Fruit fly (Drosophila melanogaster) whole organism, embryonic: ENCODE results near the gene Spec2.

Source experiments
- ATbp ChIP-seq: fragments of 200-800 bp; sonication (Bioruptor generic); optimal IDR thresholded peaks from 2 replicates; lab custom pipeline; 2017; ENCODE audit warnings: missing biosample characterization, mild to moderate bottlenecking, missing genetic modification characterization, missing genetic modification reagents
- B-H1 ChIP-seq: fragments of 200-800 bp; sonication (Bioruptor generic); IDR thresholded peaks from 3 replicates; pipeline ENCODE4 v1.3.6; 2022; ENCODE audit warnings: missing biosample characterization, missing genetic modification characterization
- B-H2 ChIP-seq: fragments of 200-800 bp; sonication (Bioruptor generic); optimal IDR thresholded peaks from 2 replicates; lab custom pipeline; 2018; ENCODE audit warnings: missing biosample characterization, mild to moderate bottlenecking, missing genetic modification characterization
- C15 ChIP-seq: fragments of 200-800 bp; sonication (Bioruptor generic); IDR thresholded peaks from 3 replicates; pipeline ENCODE4 v1.3.6; 2022; ENCODE audit warnings: missing biosample characterization, missing genetic modification characterization
- CG10565 ChIP-seq: fragments of 200-800 bp; sonication (Bioruptor generic); optimal IDR thresholded peaks from 3 replicates; lab custom pipeline; 2016; ENCODE audit warnings: missing biosample characterization, mild to moderate bottlenecking, missing genetic modification characterization
- CG12071 ChIP-seq: fragments of 200-800 bp; sonication (Bioruptor generic); optimal IDR thresholded peaks from 3 replicates; lab custom pipeline; 2018; ENCODE audit warnings: missing biosample characterization, mild to moderate bottlenecking, missing genetic modification characterization
- CG12236 ChIP-seq: fragments of 200-800 bp; sonication (Bioruptor generic); optimal IDR thresholded peaks from 2 replicates; lab custom pipeline; 2016; ENCODE audit warnings: missing biosample characterization, missing genetic modification characterization
- CG12391 ChIP-seq: fragments of 200-800 bp; sonication (Bioruptor generic); optimal IDR thresholded peaks from 3 replicates; lab custom pipeline; 2018; ENCODE audit warnings: missing biosample characterization, mild to moderate bottlenecking, missing genetic modification characterization, moderate library complexity
- CG14014 ChIP-seq: fragments of 200-800 bp; sonication (Bioruptor generic); IDR thresholded peaks from 2 replicates; pipeline ENCODE4 v1.3.6; 2022; ENCODE audit warnings: missing biosample characterization, missing genetic modification characterization
- CG15479 ChIP-seq: fragments of 200-800 bp; sonication (Bioruptor generic); optimal IDR thresholded peaks from 3 replicates; lab custom pipeline; 2019; ENCODE audit warnings: missing biosample characterization, mild to moderate bottlenecking, missing genetic modification characterization, moderate library complexity
- CG17328 ChIP-seq: fragments of 200-800 bp; sonication (Bioruptor generic); IDR thresholded peaks from 2 replicates; pipeline ENCODE4 v1.3.6; 2022; ENCODE audit warnings: missing biosample characterization, missing genetic modification characterization
- CG2712 ChIP-seq: fragments of 200-800 bp; optimal IDR thresholded peaks from 3 replicates; lab custom pipeline; 2019; ENCODE audit warnings: missing biosample characterization, mild to moderate bottlenecking, missing genetic modification characterization, moderate library complexity
- CG3281 ChIP-seq: fragments of 200-800 bp; sonication (Bioruptor generic); optimal IDR thresholded peaks from 3 replicates; lab custom pipeline; 2017; ENCODE audit warnings: missing biosample characterization, mild to moderate bottlenecking, missing genetic modification characterization
- CG33213 ChIP-seq: fragments of 200-800 bp; sonication (Bioruptor generic); optimal IDR thresholded peaks from 3 replicates; lab custom pipeline; 2016; ENCODE audit warnings: missing biosample characterization, missing genetic modification characterization
- CG42726 ChIP-seq: fragments of 200-800 bp; sonication (Bioruptor generic); IDR thresholded peaks from 2 replicates; pipeline ENCODE4 v1.3.6; 2022; ENCODE audit warnings: missing biosample characterization, missing genetic modification characterization; ENCODE audit not compliant: partially characterized antibody
- CG4707 ChIP-seq: fragments of 200-800 bp; sonication (Bioruptor generic); optimal IDR thresholded peaks from 2 replicates; lab custom pipeline; 2018; ENCODE audit warnings: missing biosample characterization, mild to moderate bottlenecking, missing genetic modification characterization, moderate library complexity
- CG5245 ChIP-seq: fragments of 200-800 bp; sonication (Bioruptor generic); optimal IDR thresholded peaks from 3 replicates; lab custom pipeline; 2016; ENCODE audit warnings: missing biosample characterization, missing genetic modification characterization
- CG7556 ChIP-seq: fragments of 200-800 bp; sonication (Bioruptor generic); optimal IDR thresholded peaks from 2 replicates; lab custom pipeline; 2017; ENCODE audit warnings: missing biosample characterization, mild to moderate bottlenecking, missing genetic modification characterization
- CG9609 ChIP-seq: fragments of 200-800 bp; sonication (Bioruptor generic); optimal IDR thresholded peaks from 3 replicates; lab custom pipeline; 2016; ENCODE audit warnings: missing biosample characterization, missing genetic modification characterization
- Chrac-16 ChIP-seq: fragments of 200-800 bp; sonication (Bioruptor generic); optimal IDR thresholded peaks from 3 replicates; lab custom pipeline; 2016; ENCODE audit warnings: missing biosample characterization, missing genetic modification characterization
- D19A ChIP-seq: fragments of 200-800 bp; optimal IDR thresholded peaks from 3 replicates; lab custom pipeline; 2019; ENCODE audit warnings: missing biosample characterization, mild to moderate bottlenecking, missing genetic modification characterization, moderate library complexity
- Dref ChIP-seq: fragments of 200-800 bp; sonication (Bioruptor generic); IDR thresholded peaks from 2 replicates; pipeline ENCODE4 v1.3.6; 2022; ENCODE audit warnings: missing biosample characterization, missing genetic modification characterization
- Ets97D ChIP-seq: fragments of 200-800 bp; sonication (Bioruptor generic); optimal IDR thresholded peaks from 3 replicates; lab custom pipeline; 2016; ENCODE audit warnings: missing biosample characterization, missing genetic modification characterization
- HLH3B ChIP-seq: fragments of 200-800 bp; sonication (Bioruptor generic); IDR thresholded peaks from 2 replicates; pipeline ENCODE4 v1.3.6; 2022; ENCODE audit warnings: missing biosample characterization, missing genetic modification characterization
- HLH4C ChIP-seq: fragments of 200-800 bp; sonication (Bioruptor generic); IDR thresholded peaks from 3 replicates; pipeline ENCODE4 v1.3.6; 2022; ENCODE audit warnings: missing biosample characterization, missing genetic modification characterization; ENCODE audit not compliant: partially characterized antibody
- HLH54F ChIP-seq: fragments of 200-800 bp; sonication (Bioruptor generic); optimal IDR thresholded peaks from 3 replicates; lab custom pipeline; 2016; ENCODE audit warnings: missing biosample characterization, missing genetic modification characterization
- HmgZ ChIP-seq: fragments of 200-800 bp; sonication (Bioruptor generic); optimal IDR thresholded peaks from 2 replicates; lab custom pipeline; 2018; ENCODE audit warnings: missing biosample characterization, mild to moderate bottlenecking, missing genetic modification characterization
- MTF-1 ChIP-seq: fragments of 200-800 bp; sonication (Bioruptor generic); optimal IDR thresholded peaks from 2 replicates; lab custom pipeline; 2018; ENCODE audit warnings: missing biosample characterization, mild to moderate bottlenecking, missing genetic modification characterization, borderline replicate concordance
- Mrtf ChIP-seq: fragments of 200-800 bp; sonication (Bioruptor generic); IDR thresholded peaks from 3 replicates; pipeline ENCODE4 v1.3.6; 2022; ENCODE audit warnings: missing biosample characterization, missing genetic modification characterization
- Ptx1 ChIP-seq: fragments of 200-800 bp; sonication (Bioruptor generic); IDR thresholded peaks from 2 replicates; pipeline ENCODE4 v1.3.6; 2022; ENCODE audit warnings: missing biosample characterization, missing genetic modification characterization
- Scr ChIP-seq: fragments of 200-800 bp; sonication (Bioruptor generic); IDR thresholded peaks from 2 replicates; pipeline ENCODE4 v1.3.6; 2022; ENCODE audit warnings: missing biosample characterization, missing genetic modification characterization; ENCODE audit not compliant: partially characterized antibody
- Sox102F ChIP-seq: fragments of 200-800 bp; sonication (Bioruptor generic); optimal IDR thresholded peaks from 2 replicates; lab custom pipeline; 2018; ENCODE audit warnings: missing biosample characterization, mild to moderate bottlenecking, missing genetic modification characterization, moderate library complexity
- bowl ChIP-seq: fragments of 200-800 bp; sonication (Bioruptor generic); IDR thresholded peaks from 2 replicates; pipeline ENCODE4 v1.3.6; 2022; ENCODE audit warnings: missing biosample characterization, missing genetic modification characterization
- cad ChIP-seq: fragments of >200 bp; optimal IDR thresholded peaks from 2 replicates; lab custom pipeline; 2017; ENCODE audit warnings: missing biosample characterization, missing genetic modification characterization
- cg ChIP-seq: fragments of 200-800 bp; sonication (Bioruptor generic); optimal IDR thresholded peaks from 3 replicates; lab custom pipeline; 2019; ENCODE audit warnings: missing biosample characterization, mild to moderate bottlenecking, missing genetic modification characterization, moderate library complexity
- crc ChIP-seq: fragments of 200-800 bp; sonication (Bioruptor generic); optimal IDR thresholded peaks from 2 replicates; lab custom pipeline; 2016; ENCODE audit warnings: missing biosample characterization, missing genetic modification characterization
- crp ChIP-seq, 2 experiments: fragments of 200-800 bp; sonication (Bioruptor generic); optimal IDR thresholded peaks; 2 replicates in 1 of 2; 3 replicates in 1 of 2; lab custom pipeline; 2017; ENCODE audit warnings: missing biosample characterization in 2 of 2, missing genetic modification characterization in 2 of 2, mild to moderate bottlenecking in 1 of 2, moderate library complexity in 1 of 2
- dati ChIP-seq: fragments of 200-800 bp; sonication (Bioruptor generic); IDR thresholded peaks from 2 replicates; pipeline ENCODE4 v1.3.6; 2022; ENCODE audit warnings: missing biosample characterization, missing genetic modification characterization
- disco-r ChIP-seq: fragments of 200-800 bp; sonication (Bioruptor generic); optimal IDR thresholded peaks from 2 replicates; lab custom pipeline; 2016; ENCODE audit warnings: missing biosample characterization, missing genetic modification characterization
- ems ChIP-seq: fragments of 200-800 bp; sonication (Bioruptor generic); optimal IDR thresholded peaks from 3 replicates; lab custom pipeline; 2016; ENCODE audit warnings: missing biosample characterization, missing genetic modification characterization
- ewg ChIP-seq: fragments of 200-800 bp; sonication (Bioruptor generic); optimal IDR thresholded peaks from 3 replicates; lab custom pipeline; 2017; ENCODE audit warnings: mild to moderate bottlenecking, missing biosample characterization, missing genetic modification reagents, missing genetic modification characterization
- fd102C ChIP-seq: fragments of 200-800 bp; sonication (Bioruptor generic); optimal IDR thresholded peaks from 2 replicates; lab custom pipeline; 2018; ENCODE audit warnings: missing biosample characterization, mild to moderate bottlenecking, missing genetic modification characterization, moderate library complexity
- fd96Cb ChIP-seq: fragments of 200-800 bp; sonication (Bioruptor generic); optimal IDR thresholded peaks from 2 replicates; lab custom pipeline; 2018; ENCODE audit warnings: missing biosample characterization, mild to moderate bottlenecking, missing genetic modification characterization, moderate library complexity
- hkb ChIP-seq, 2 experiments: fragments of 200-800 bp in 1 of 2; fragments of >200 bp in 1 of 2; sonication (Bioruptor generic) in 1 of 2; IDR thresholded peaks in 1 of 2; optimal IDR thresholded peaks in 1 of 2; 2 replicates each; pipeline versions ENCODE4 v1.3.6 to Lab custom; 2017 to 2022; ENCODE audit warnings: missing biosample characterization in 1 of 2, missing genetic modification characterization in 1 of 2
- kay ChIP-seq: fragments of 200-800 bp; sonication (Bioruptor generic); optimal IDR thresholded peaks from 2 replicates; lab custom pipeline; 2016; ENCODE audit warnings: missing biosample characterization, missing genetic modification characterization
- lilli ChIP-seq: fragments of 200-800 bp; sonication (Bioruptor generic); optimal IDR thresholded peaks from 3 replicates; lab custom pipeline; 2016; ENCODE audit warnings: missing biosample characterization, missing genetic modification characterization
- pros ChIP-seq: fragments of 200-800 bp; sonication (Bioruptor generic); optimal IDR thresholded peaks from 3 replicates; lab custom pipeline; 2019; ENCODE audit warnings: missing biosample characterization, mild to moderate bottlenecking, missing genetic modification characterization, moderate library complexity
- pzg ChIP-seq: fragments of 200-800 bp; sonication (Bioruptor generic); optimal IDR thresholded peaks from 3 replicates; lab custom pipeline; 2018; ENCODE audit warnings: missing biosample characterization, mild to moderate bottlenecking, missing genetic modification characterization, moderate library complexity
- tio ChIP-seq: fragments of 200-800 bp; sonication (Bioruptor generic); optimal IDR thresholded peaks from 2 replicates; lab custom pipeline; 2017; ENCODE audit warnings: missing biosample characterization, missing genetic modification characterization, inconsistent platforms
- vnd ChIP-seq: fragments of 200-800 bp; sonication (Bioruptor generic); IDR thresholded peaks from 3 replicates; pipeline ENCODE4 v1.3.6; 2022; ENCODE audit warnings: missing biosample characterization, missing genetic modification characterization; ENCODE audit not compliant: partially characterized antibody

Gene Spec2

DNA sequence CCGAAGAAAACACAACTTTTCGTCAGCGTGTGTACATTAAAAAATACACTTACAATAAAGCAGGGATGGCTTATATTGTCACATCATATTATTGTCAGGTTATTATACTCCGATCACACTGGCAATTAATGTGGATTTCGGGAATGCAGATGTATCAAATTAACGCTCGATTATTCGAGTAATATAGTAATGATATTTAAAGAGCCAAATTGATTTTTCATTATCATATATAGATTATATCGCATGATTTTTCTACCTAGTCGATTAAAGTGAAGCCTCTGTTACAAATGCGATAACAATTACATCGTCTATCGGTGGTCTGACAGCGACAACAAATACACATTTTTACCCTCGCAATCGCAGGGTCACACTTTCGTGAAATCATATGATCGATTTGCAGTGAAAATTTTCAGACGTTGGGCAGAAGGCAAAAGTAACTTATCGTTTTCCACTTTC is 32.5 kb downstream of the Spec2 start, which contains the start of the genes noi and Vha26 (continued):
- TF ChIP-seq cad (GFP tag; lab: Kevin White, UChicago) (no peak), ATbp (GFP tag; lab: Kevin White, UChicago) (no peak), dati (GFP tag; lab: Robert Waterston, UW) (no peak), CG12236 (no peak), CG7556 (GFP tag; lab: Kevin White, UChicago) (no peak), CG3281 (GFP tag; lab: Kevin White, UChicago) (peak; percentile 22), HLH3B (no peak), tio (no peak), CG12071 (GFP tag; lab: Kevin White, UChicago) (no peak), CG12391 (tag; lab: Kevin White, UChicago) (peak; percentile 72), B-H2 (GFP tag; lab: Kevin White, UChicago) (no peak), CG10565 (GFP tag; lab: Kevin White, UChicago) (no peak), pros (GFP tag; lab: Kevin White, UChicago) (no peak), CG17328 (GFP tag; lab: Robert Waterston, UW) (no peak), CG4707 (no peak), Ptx1 (GFP tag; lab: Robert Waterston, UW) (no peak), Dref (GFP tag; lab: Robert Waterston, UW) (peak; percentile 73), D19A (tag; lab: Kevin White, UChicago) (peak; percentile 95), lilli (GFP tag; lab: Kevin White, UChicago) (peak; percentile 54), HLH4C (GFP tag; lab: Robert Waterston, UW) (peak; percentile 69), MTF-1 (no peak), vnd (0 out of 3 replicates have a peak, but pooled peaks have one; percentile 45), Mrtf (GFP tag; lab: Robert Waterston, UW) (no peak), kay (no peak), pzg (GFP tag; lab: Kevin White, UChicago) (peak; percentile 90), CG9609 (GFP tag; lab: Kevin White, UChicago) (no peak), HLH54F (GFP tag; lab: Kevin White, UChicago) (peak; percentile 50), crc (GFP tag; lab: Kevin White, UChicago) (no peak), Chrac-16 (GFP tag; lab: Kevin White, UChicago) (no peak), disco-r (GFP tag; lab: Kevin White, UChicago) (no peak), CG5245 (GFP tag; lab: Kevin White, UChicago) (no peak), Ets97D (GFP tag; lab: Kevin White, UChicago) (peak; percentile 77), CG15479 (GFP tag; lab: Kevin White, UChicago) (no peak), cg (GFP tag; lab: Kevin White, UChicago) (peak; percentile 56), bowl (GFP tag; lab: Robert Waterston, UW) (no peak), ems (GFP tag; lab: Kevin White, UChicago) (no peak), CG42726 (GFP tag; lab: Robert Waterston, UW) (no peak), HmgZ (peak; percentile 87), Sox102F (no peak), fd102C (no peak), CG14014 (GFP tag; lab: Robert Waterston, UW) (no peak), CG2712 (tag; lab: Kevin White, UChicago) (peak; percentile 74), ewg (no peak), hkb (optimal IDR thresholded peaks at IDR 0.05; lab: Kevin White, UChicago) (no peak), hkb (GFP tag; IDR thresholded peaks at IDR 0.05; lab: Robert Waterston, UW) (no peak), B-H1 (GFP tag; lab: Robert Waterston, UW) (no peak), Scr (GFP tag; lab: Robert Waterston, UW) (peak; percentile 65), CG33213 (GFP tag; lab: Kevin White, UChicago) (no peak), fd96Cb (tag; lab: Kevin White, UChicago) (peak; percentile 18), crp (GFP tag; optimal IDR thresholded peaks at IDR 0.05; lab: Kevin White, UChicago) (peak in 1 of 2 experiments; percentile 87), C15 (GFP tag; lab: Robert Waterston, UW) (no peak)
